Worm (Caenorhabditis elegans) whole organism, young adult: ENCODE results near the gene djr-1.1.

Experiments
- ceh-58 ChIP-seq: fragments of 200-800 bp; sonication (Bioruptor generic); IDR thresholded peaks from 2 replicates; pipeline ENCODE4 v1.3.6; 2022; ENCODE audit warnings: missing genetic modification characterization, missing compliant biosample characterization
- hrde-1 ChIP-seq: sonication (generic microtip); optimal IDR thresholded peaks from 2 replicates; lab custom pipeline; 2016; ENCODE audit warnings: missing genetic modification characterization, mild to moderate bottlenecking, missing compliant biosample characterization, moderate library complexity, missing genotype, missing genetic modification reagents, borderline replicate concordance
- let-607 ChIP-seq, 2 experiments: fragments of 200-800 bp in 1 of 2; sonication (Bioruptor generic) in 1 of 2; sonication (generic microtip) in 1 of 2; optimal IDR thresholded peaks; 2 replicates each; lab custom pipeline; 2016 to 2018; ENCODE audit warnings: mild to moderate bottlenecking in 2 of 2, missing compliant biosample characterization in 2 of 2, missing genetic modification characterization in 2 of 2, moderate library complexity in 2 of 2, missing genotype in 1 of 2
- lin-35 ChIP-seq, 3 experiments: fragments of 150-350 bp in 2 of 3; sonication (generic microtip) in 1 of 3; optimal IDR thresholded peaks; 2 replicates each; lab custom pipeline; 2014 to 2018; ENCODE audit warnings: missing biosample characterization in 3 of 3, missing genetic modification characterization in 3 of 3, missing genetic modification reagents in 3 of 3
- madf-6 ChIP-seq: fragments of 200-800 bp; sonication (Bioruptor generic); IDR thresholded peaks from 2 replicates; pipeline ENCODE4 v1.3.6; 2022; ENCODE audit warnings: missing genetic modification reagents, missing genetic modification characterization, missing compliant biosample characterization

DNA sequence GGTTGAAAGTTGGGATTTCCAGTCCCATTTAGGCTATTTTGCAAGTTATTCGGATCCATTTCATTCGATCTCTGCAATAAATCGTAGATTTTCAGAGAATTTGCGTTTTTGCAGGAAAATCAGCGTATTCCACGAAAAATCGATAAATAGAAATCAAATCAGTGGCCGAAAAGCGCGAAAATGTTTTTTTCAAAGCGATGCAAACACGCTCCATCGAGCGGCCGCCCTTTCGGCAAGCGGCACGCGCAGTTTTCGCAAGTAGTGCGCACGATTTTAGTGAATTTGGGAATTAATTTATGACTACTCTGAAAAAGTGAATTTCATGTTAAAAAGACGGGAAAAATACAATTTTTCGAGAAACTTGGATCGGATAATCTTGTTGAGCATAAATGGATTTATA lies 35.3 kb upstream of the djr-1.1 start:
- TF ChIP-seq let-607 (tag; optimal IDR thresholded peaks at IDR 0.05; lab: Kevin White, UChicago), result peak in 1 of 2 experiments; percentile 59
- peak in 1 of 3 experiments; percentile 94 for TF ChIP-seq lin-35 (GFP tag; optimal IDR thresholded peaks at IDR 0.05; lab: Kevin White, UChicago)
- TF ChIP-seq hrde-1 (tag; lab: Kevin White, UChicago), result peak; percentile 28
- no peak for TF ChIP-seq ceh-58 (GFP tag; lab: Robert Waterston, UW)
- peak; percentile 80 for TF ChIP-seq madf-6
